Worm (Caenorhabditis elegans) whole organism, late embryonic: Measurements from ENCODE around the gene T23B5.3.

Source experiments
- F13H6.1 ChIP-seq: sonication (generic microtip); optimal IDR thresholded peaks from 2 replicates; lab custom pipeline; 2016; ENCODE audit warnings: missing genetic modification characterization, missing compliant biosample characterization
- T23F11.4 ChIP-seq: fragments of 200-800 bp; sonication (Bioruptor generic); optimal IDR thresholded peaks from 2 replicates; lab custom pipeline; 2018; ENCODE audit warnings: mild to moderate bottlenecking, missing genetic modification characterization, missing compliant biosample characterization
- Y22D7AL.16 ChIP-seq: sonication (generic microtip); optimal IDR thresholded peaks from 2 replicates; lab custom pipeline; 2016; ENCODE audit warnings: missing genetic modification characterization, missing compliant biosample characterization
- ama-1 ChIP-seq: fragments of 150-350 bp; optimal IDR thresholded peaks from 2 replicates; lab custom pipeline; 2014
- ceh-18 ChIP-seq: sonication (generic microtip); optimal IDR thresholded peaks from 2 replicates; lab custom pipeline; 2016; ENCODE audit warnings: missing genetic modification characterization, missing compliant biosample characterization
- ceh-2 ChIP-seq: sonication (generic microtip); optimal IDR thresholded peaks from 2 replicates; lab custom pipeline; 2016; ENCODE audit warnings: missing genotype, missing genetic modification characterization, missing compliant biosample characterization
- ceh-22 ChIP-seq: sonication (generic microtip); optimal IDR thresholded peaks from 2 replicates; lab custom pipeline; 2017; ENCODE audit warnings: missing biosample characterization, missing genetic modification characterization
- ceh-24 ChIP-seq: sonication (generic microtip); optimal IDR thresholded peaks from 2 replicates; lab custom pipeline; 2016; ENCODE audit warnings: mild to moderate bottlenecking, missing genetic modification characterization, missing compliant biosample characterization
- ceh-30 ChIP-seq: fragments of 150-350 bp; optimal IDR thresholded peaks from 2 replicates; lab custom pipeline; 2014; ENCODE audit warnings: missing biosample characterization, missing genetic modification characterization
- ceh-31 ChIP-seq: sonication (generic microtip); optimal IDR thresholded peaks from 2 replicates; lab custom pipeline; 2016; ENCODE audit warnings: missing genetic modification characterization, missing compliant biosample characterization
- ceh-48 ChIP-seq: sonication (generic microtip); optimal IDR thresholded peaks from 2 replicates; lab custom pipeline; 2016; ENCODE audit warnings: missing genetic modification characterization, inconsistent platforms, missing compliant biosample characterization
- dmd-4 ChIP-seq: sonication (generic microtip); optimal IDR thresholded peaks from 2 replicates; lab custom pipeline; 2016; ENCODE audit warnings: borderline replicate concordance, missing genetic modification characterization, missing compliant biosample characterization
- dve-1 ChIP-seq: sonication (generic microtip); optimal IDR thresholded peaks from 2 replicates; lab custom pipeline; 2017; ENCODE audit warnings: antibody characterized with exemption, mild to moderate bottlenecking, missing genetic modification characterization, missing compliant biosample characterization
- elt-2 ChIP-seq: sonication (generic microtip); optimal IDR thresholded peaks from 2 replicates; lab custom pipeline; 2016; ENCODE audit warnings: missing genetic modification reagents, missing genetic modification characterization, missing compliant biosample characterization
- elt-4 ChIP-seq: sonication (generic microtip); optimal IDR thresholded peaks from 2 replicates; lab custom pipeline; 2016; ENCODE audit warnings: missing genetic modification characterization, missing compliant biosample characterization
- ets-4 ChIP-seq: sonication (generic microtip); optimal IDR thresholded peaks from 2 replicates; lab custom pipeline; 2016; ENCODE audit warnings: missing genetic modification characterization, missing compliant biosample characterization
- eyg-1 ChIP-seq: sonication (generic microtip); optimal IDR thresholded peaks from 2 replicates; lab custom pipeline; 2016; ENCODE audit warnings: missing genotype, missing genetic modification characterization, missing compliant biosample characterization
- fax-1 ChIP-seq: sonication (generic microtip); optimal IDR thresholded peaks from 2 replicates; lab custom pipeline; 2016; ENCODE audit warnings: missing genotype, missing genetic modification characterization, missing compliant biosample characterization
- gmeb-2 ChIP-seq: sonication (generic microtip); optimal IDR thresholded peaks from 2 replicates; lab custom pipeline; 2016; ENCODE audit warnings: missing genetic modification characterization, inconsistent platforms, missing compliant biosample characterization
- hlh-13 ChIP-seq: fragments of 200-800 bp; sonication (Bioruptor generic); optimal IDR thresholded peaks from 2 replicates; lab custom pipeline; 2018; ENCODE audit warnings: mild to moderate bottlenecking, missing genetic modification characterization, missing compliant biosample characterization
- hlh-6 ChIP-seq: sonication (generic microtip); optimal IDR thresholded peaks from 2 replicates; lab custom pipeline; 2016; ENCODE audit warnings: missing genotype, missing genetic modification characterization, missing compliant biosample characterization
- lim-6 ChIP-seq: sonication (generic microtip); optimal IDR thresholded peaks from 2 replicates; lab custom pipeline; 2016; ENCODE audit warnings: missing genetic modification characterization, missing compliant biosample characterization
- lin-11 ChIP-seq: fragments of 200-800 bp; sonication (Bioruptor generic); optimal IDR thresholded peaks from 2 replicates; lab custom pipeline; 2018; ENCODE audit warnings: mild to moderate bottlenecking, missing genetic modification characterization, missing compliant biosample characterization
- nhr-232 ChIP-seq: sonication (generic microtip); optimal IDR thresholded peaks from 2 replicates; lab custom pipeline; 2016; ENCODE audit warnings: missing genetic modification characterization, missing compliant biosample characterization
- pat-9 ChIP-seq: fragments of 200-800 bp; sonication (Bioruptor generic); optimal IDR thresholded peaks from 2 replicates; lab custom pipeline; 2018; ENCODE audit warnings: mild to moderate bottlenecking, missing genetic modification characterization, moderate library complexity, missing compliant biosample characterization
- pax-1 ChIP-seq: fragments of 150-350 bp; optimal IDR thresholded peaks from 2 replicates; lab custom pipeline; 2014; ENCODE audit warnings: missing biosample characterization, missing genetic modification characterization
- pha-2 ChIP-seq: sonication (generic microtip); optimal IDR thresholded peaks from 2 replicates; lab custom pipeline; 2017; ENCODE audit warnings: mild to moderate bottlenecking, missing genetic modification characterization, missing compliant biosample characterization
- pha-4 ChIP-seq: fragments of 150-350 bp; optimal IDR thresholded peaks from 2 replicates; lab custom pipeline; 2018; ENCODE audit warnings: missing biosample characterization, missing genetic modification reagents, missing genetic modification characterization
- pqm-1 ChIP-seq: sonication (generic microtip); optimal IDR thresholded peaks from 2 replicates; lab custom pipeline; 2016; ENCODE audit warnings: missing genetic modification characterization, missing compliant biosample characterization
- pros-1 ChIP-seq: fragments of 150-350 bp; optimal IDR thresholded peaks from 2 replicates; lab custom pipeline; 2014; ENCODE audit warnings: missing biosample characterization, missing genetic modification reagents, missing genetic modification characterization
- ref-2 ChIP-seq: sonication (generic microtip); optimal IDR thresholded peaks from 2 replicates; lab custom pipeline; 2016; ENCODE audit warnings: missing genetic modification characterization, missing compliant biosample characterization
- sdc-2 ChIP-seq: sonication (generic microtip); optimal IDR thresholded peaks from 2 replicates; lab custom pipeline; 2016; ENCODE audit warnings: missing genotype, missing genetic modification characterization, missing compliant biosample characterization
- sox-4 ChIP-seq: sonication (generic microtip); optimal IDR thresholded peaks from 2 replicates; lab custom pipeline; 2017; ENCODE audit warnings: mild to moderate bottlenecking, missing genetic modification characterization, inconsistent platforms, missing compliant biosample characterization
- syd-9 ChIP-seq: sonication (generic microtip); optimal IDR thresholded peaks from 2 replicates; lab custom pipeline; 2016; ENCODE audit warnings: mild to moderate bottlenecking, missing genetic modification characterization, moderate library complexity, missing compliant biosample characterization
- tbx-2 ChIP-seq: sonication (generic microtip); optimal IDR thresholded peaks from 2 replicates; lab custom pipeline; 2016; ENCODE audit warnings: missing genetic modification characterization, missing compliant biosample characterization
- ttx-3 ChIP-seq: sonication (generic microtip); optimal IDR thresholded peaks from 2 replicates; lab custom pipeline; 2016; ENCODE audit warnings: missing genetic modification reagents, missing genetic modification characterization, missing compliant biosample characterization
- unc-42 ChIP-seq: sonication (generic microtip); optimal IDR thresholded peaks from 2 replicates; lab custom pipeline; 2016; ENCODE audit warnings: missing genotype, missing genetic modification characterization, missing compliant biosample characterization
- unc-55 ChIP-seq: sonication (generic microtip); optimal IDR thresholded peaks from 2 replicates; lab custom pipeline; 2017; ENCODE audit warnings: missing biosample characterization, missing genetic modification reagents, missing genetic modification characterization
- zip-5 ChIP-seq: sonication (generic microtip); optimal IDR thresholded peaks from 2 replicates; lab custom pipeline; 2016; ENCODE audit warnings: missing genetic modification characterization, missing compliant biosample characterization
- ztf-16 ChIP-seq: sonication (generic microtip); optimal IDR thresholded peaks from 2 replicates; lab custom pipeline; 2017; ENCODE audit warnings: missing genetic modification characterization, missing compliant biosample characterization

The T23B5.3 gene

ce11 chrIV:12724641-12725040 is 36.2 kb downstream of the T23B5.3 start, which contains the start of the genes T23F6.3 and rbd-1 (continued):
- TF ChIP-seq lim-6 (tag; lab: Kevin White, UChicago) (peak; percentile 27), elt-4 (tag; lab: Kevin White, UChicago) (no peak), pqm-1 (tag; lab: Kevin White, UChicago) (no peak), dmd-4 (tag; lab: Kevin White, UChicago) (no peak), hlh-13 (no peak), ama-1 (lab: Kevin White, UChicago) (no peak), tbx-2 (tag; lab: Kevin White, UChicago) (peak; percentile 89), eyg-1 (no peak), ztf-16 (tag; lab: Kevin White, UChicago) (no peak), ceh-2 (peak; percentile 83), Y22D7AL.16 (tag; lab: Kevin White, UChicago) (peak; percentile 7), elt-2 (tag; lab: Kevin White, UChicago) (no peak), ttx-3 (tag; lab: Kevin White, UChicago) (no peak), unc-42 (tag; lab: Kevin White, UChicago) (peak; percentile 73), ceh-31 (peak; percentile 97), syd-9 (tag; lab: Kevin White, UChicago) (no peak), ceh-18 (tag; lab: Kevin White, UChicago) (peak; percentile 66)

- TF ChIP-seq hlh-6 (tag; lab: Kevin White, UChicago) (no peak), ceh-48 (tag; lab: Kevin White, UChicago) (no peak)
These were observed 36.8 kb downstream of the T23B5.3 start for ce11 chrIV:12725228-12725627.

ce11 chrIV:12725925-12726324 is 37.5 kb downstream of the T23B5.3 start:
- TF ChIP-seq sdc-2 (tag; lab: Kevin White, UChicago), result no peak
- TF ChIP-seq elt-2 (tag; lab: Kevin White, UChicago), result no peak
- no peak for TF ChIP-seq lin-11 (tag; lab: Kevin White, UChicago)
- TF ChIP-seq elt-4 (tag; lab: Kevin White, UChicago), result no peak
- TF ChIP-seq pros-1, result no peak
- TF ChIP-seq syd-9 (tag; lab: Kevin White, UChicago), result no peak
- no peak for TF ChIP-seq F13H6.1
- TF ChIP-seq ref-2 (tag; lab: Kevin White, UChicago), result no peak
- TF ChIP-seq eyg-1, result no peak
- no peak for TF ChIP-seq ceh-48 (tag; lab: Kevin White, UChicago)
- no peak for TF ChIP-seq fax-1 (tag; lab: Kevin White, UChicago)
- TF ChIP-seq pat-9 (tag; lab: Kevin White, UChicago), result no peak
- TF ChIP-seq pqm-1 (tag; lab: Kevin White, UChicago), result no peak
- TF ChIP-seq ttx-3 (tag; lab: Kevin White, UChicago), result no peak
- no peak for TF ChIP-seq ztf-16 (tag; lab: Kevin White, UChicago)

- TF ChIP-seq pha-2, result no peak
- peak; percentile 65 for TF ChIP-seq elt-2 (tag; lab: Kevin White, UChicago)
These were observed 39.7 kb downstream of the T23B5.3 start for ce11 chrIV:12728162-12728561.

ce11 chrIV:12741438-12741837 is 53.0 kb downstream of the T23B5.3 start, which contains the start of gene T23F6.5:
Gene T23F6.5, minus strand, starts transcription at chrIV:12741538.
- no peak for TF ChIP-seq pax-1 (tag; lab: Kevin White, UChicago)
- no peak for TF ChIP-seq nhr-232 (tag; lab: Kevin White, UChicago)
- no peak for TF ChIP-seq ets-4 (tag; lab: Kevin White, UChicago)
- TF ChIP-seq zip-5 (tag; lab: Kevin White, UChicago), result no peak
- no peak for TF ChIP-seq gmeb-2 (tag; lab: Kevin White, UChicago)
- no peak for TF ChIP-seq dve-1
- no peak for TF ChIP-seq lim-6 (tag; lab: Kevin White, UChicago)
- TF ChIP-seq unc-42 (tag; lab: Kevin White, UChicago), result no peak
- no peak for TF ChIP-seq dmd-4 (tag; lab: Kevin White, UChicago)
- TF ChIP-seq ceh-24, result no peak
- TF ChIP-seq pha-2, result no peak
- no peak for TF ChIP-seq ztf-16 (tag; lab: Kevin White, UChicago)
- no peak for TF ChIP-seq unc-55 (GFP tag; lab: Kevin White, UChicago)
- TF ChIP-seq pha-4 (tag; lab: Kevin White, UChicago), result no peak
- no peak for TF ChIP-seq ceh-30
- TF ChIP-seq sox-4, result no peak
- TF ChIP-seq ttx-3 (tag; lab: Kevin White, UChicago), result no peak
- TF ChIP-seq T23F11.4 (GFP tag; lab: Kevin White, UChicago), result no peak
- no peak for TF ChIP-seq ceh-22 (tag; lab: Kevin White, UChicago)
- no peak for TF ChIP-seq tbx-2 (tag; lab: Kevin White, UChicago)
- TF ChIP-seq, all 69 proteins: peak for 0
